Worm (Caenorhabditis elegans): ENCODE results near the gene F41F3.9.

Gene F41F3.9

DNA sequence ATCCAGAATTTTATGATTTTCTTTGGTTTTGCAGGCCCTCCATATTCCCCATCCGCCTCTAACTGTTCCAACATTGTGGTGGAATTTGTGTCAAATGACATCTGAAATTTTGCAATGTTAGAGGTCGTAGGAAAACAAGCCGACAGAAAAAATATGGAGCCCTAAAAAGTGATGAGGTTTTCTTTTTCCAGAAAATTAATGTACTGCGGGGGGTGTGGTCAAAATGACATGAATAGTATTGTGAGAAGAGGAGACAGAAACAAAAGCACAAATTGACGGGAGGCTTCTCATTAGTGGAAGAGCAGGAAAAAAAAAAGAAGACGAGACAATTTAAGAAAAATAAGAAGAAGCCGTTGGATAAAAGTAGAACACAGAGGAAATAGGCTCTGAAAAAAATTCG is 44.9 kb downstream of the F41F3.9 start, which contains the start of gene ZC266.1:
TSS of gene ZC266.1 (minus strand) at position 101 of the 400 bp plus-strand sequence.
- TF ChIP-seq ceh-24 (tag; optimal IDR thresholded peaks at IDR 0.05), result no peak
